Fruit fly (Drosophila melanogaster): Measurements from ENCODE around the gene CG8117.

dm6 chrX:15651559-15651958 lies 7.5 kb downstream of the CG8117 start:
- TF ChIP-seq br (GFP tag; optimal IDR thresholded peaks at IDR 0.05): no peak
- TF ChIP-seq rgr (GFP tag; optimal IDR thresholded peaks at IDR 0.05): no peak
- no peak for TF ChIP-seq Rel (GFP tag; optimal IDR thresholded peaks at IDR 0.05)
- TF ChIP-seq Rel (tag; optimal IDR thresholded peaks at IDR 0.05): no peak
- no peak for TF ChIP-seq woc (GFP tag; optimal IDR thresholded peaks at IDR 0.05)
- no peak for TF ChIP-seq OdsH (GFP tag; optimal IDR thresholded peaks at IDR 0.05)
- TF ChIP-seq fru (GFP tag; optimal IDR thresholded peaks at IDR 0.05): no peak
- no peak for TF ChIP-seq Hr78 (GFP tag; optimal IDR thresholded peaks at IDR 0.05)
